Fruit fly (Drosophila melanogaster) whole organism, wandering third instar larva: ENCODE results near the gene CG31068.

Source experiments
- Abd-B ChIP-seq: fragments of >200 bp; optimal IDR thresholded peaks from 2 replicates; lab custom pipeline; 2017; ENCODE audit warnings: missing biosample characterization, missing genetic modification characterization
- CG32264 ChIP-seq: fragments of 200-800 bp; sonication (Bioruptor generic); optimal IDR thresholded peaks from 2 replicates; lab custom pipeline; 2016; ENCODE audit warnings: missing biosample characterization, missing genetic modification characterization
- HLH106 ChIP-seq: fragments of 200-800 bp; optimal IDR thresholded peaks from 3 replicates; lab custom pipeline; 2019; ENCODE audit warnings: missing biosample characterization, mild to moderate bottlenecking, missing genetic modification characterization, moderate library complexity
- Myc ChIP-seq: fragments of >200 bp; optimal IDR thresholded peaks from 2 replicates; lab custom pipeline; 2017
- OdsH ChIP-seq: fragments of 200-800 bp; sonication (Bioruptor generic); optimal IDR thresholded peaks from 2 replicates; lab custom pipeline; 2016; ENCODE audit warnings: missing biosample characterization, mild to moderate bottlenecking, missing genetic modification characterization
- dsf ChIP-seq: sonication (Bioruptor generic); optimal IDR thresholded peaks from 2 replicates; lab custom pipeline; 2016; ENCODE audit warnings: missing biosample characterization, missing genetic modification characterization, borderline replicate concordance
- ey ChIP-seq: fragments of 200-800 bp; sonication (Bioruptor generic); optimal IDR thresholded peaks from 2 replicates; lab custom pipeline; 2016; ENCODE audit warnings: missing biosample characterization, missing genetic modification characterization
- h ChIP-seq: fragments of 200-800 bp; sonication (Bioruptor generic); optimal IDR thresholded peaks from 3 replicates; lab custom pipeline; 2016; ENCODE audit warnings: missing biosample characterization, mild to moderate bottlenecking, missing genetic modification characterization
- lola ChIP-seq: fragments of >200 bp; optimal IDR thresholded peaks from 2 replicates; lab custom pipeline; 2017; ENCODE audit warnings: missing biosample characterization, missing genetic modification characterization
- sage ChIP-seq: fragments of 200-800 bp; sonication (Bioruptor generic); optimal IDR thresholded peaks from 2 replicates; lab custom pipeline; 2016; ENCODE audit warnings: missing biosample characterization, mild to moderate bottlenecking, missing genetic modification characterization
- usp ChIP-seq: fragments of >200 bp; optimal IDR thresholded peaks from 2 replicates; lab custom pipeline; 2017; ENCODE audit warnings: missing biosample characterization, missing genetic modification characterization
- woc ChIP-seq: sonication (Bioruptor generic); optimal IDR thresholded peaks from 2 replicates; lab custom pipeline; 2016; ENCODE audit warnings: missing biosample characterization, mild to moderate bottlenecking, missing genetic modification characterization

DNA sequence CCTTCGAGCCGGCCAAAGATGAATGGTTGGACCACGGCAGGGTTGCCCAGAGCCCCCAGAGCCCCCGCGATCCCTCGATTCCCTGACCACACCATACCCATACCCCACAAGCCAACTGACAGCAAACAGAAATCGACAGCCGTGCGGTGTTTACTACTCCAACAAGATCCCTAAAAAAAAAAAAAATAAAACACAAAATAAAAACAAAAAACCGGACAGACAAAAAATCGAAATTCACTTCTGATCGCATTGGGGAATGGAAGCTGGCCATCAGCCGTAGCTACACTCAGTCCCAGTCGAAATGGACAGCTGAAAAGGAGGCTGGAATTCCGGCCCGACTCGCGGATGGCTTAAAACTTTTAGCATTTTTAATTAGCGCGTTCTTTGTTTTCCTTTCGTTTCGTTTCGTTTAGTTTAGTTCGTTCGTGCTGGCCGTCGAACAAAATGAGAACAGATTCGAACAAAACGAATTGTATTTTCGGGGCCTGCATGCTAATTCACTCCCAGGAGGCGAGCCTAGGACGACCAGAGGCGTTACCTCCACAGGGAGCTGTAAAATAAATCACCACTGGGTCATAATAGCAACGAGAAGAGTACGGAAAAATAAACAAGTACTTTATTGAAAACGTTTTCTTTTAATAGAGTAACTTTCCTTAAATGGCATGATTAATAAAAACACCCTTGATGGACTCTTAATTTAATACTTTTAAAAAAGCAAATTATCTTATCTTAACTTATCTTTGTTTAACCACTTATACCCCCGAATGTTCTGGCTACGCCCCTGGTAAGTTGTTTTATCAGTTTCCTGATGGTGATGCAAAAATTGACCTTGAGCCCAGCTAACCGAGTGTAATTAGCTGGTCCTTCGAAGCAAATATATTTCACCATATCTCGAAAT is 34.4 kb upstream of the CG31068 start:
- TF ChIP-seq Abd-B (GFP tag; lab: Kevin White, UChicago) (no peak), ey (peak; percentile 33), Myc (lab: Kevin White, UChicago) (no peak), CG32264 (GFP tag; lab: Kevin White, UChicago) (no peak), dsf (GFP tag; lab: Kevin White, UChicago) (no peak), woc (no peak), lola (GFP tag; lab: Kevin White, UChicago) (no peak), usp (no peak), OdsH (GFP tag; lab: Kevin White, UChicago) (peak; percentile 50), HLH106 (tag; lab: Kevin White, UChicago) (peak; percentile 44), h (peak; percentile 43), sage (no peak)
